Worm (Caenorhabditis elegans): ENCODE measurements around the gene iff-1.

The iff-1 gene

ce11 chrIII:9745333-9745897, 1.6 kb downstream of the iff-1 start:
- no peak for TF ChIP-seq rpc-1 (optimal IDR thresholded peaks at IDR 0.05)
- no peak for TF ChIP-seq rpc-1 (tag; optimal IDR thresholded peaks at IDR 0.05)
- no peak for TF ChIP-seq mes-4 (tag; optimal IDR thresholded peaks at IDR 0.05)
- TF ChIP-seq mxl-1 (tag; optimal IDR thresholded peaks at IDR 0.05), result no peak
- no peak for TF ChIP-seq ZK185.1 (tag; optimal IDR thresholded peaks at IDR 0.05; ENCODE audit: poor library complexity, severe bottlenecking)
- TF ChIP-seq lsy-27 (tag; optimal IDR thresholded peaks at IDR 0.05; ENCODE audit: borderline replicate concordance, insufficient read depth), result no peak
- no peak for TF ChIP-seq nhr-120 (GFP tag; IDR thresholded peaks at IDR 0.05)
- TF ChIP-seq lin-40 (tag; optimal IDR thresholded peaks at IDR 0.05), result no peak
- TF ChIP-seq ceh-91 (GFP tag; IDR thresholded peaks at IDR 0.05), result no peak
- TF ChIP-seq madf-3 (GFP tag; IDR thresholded peaks at IDR 0.05), result 0 out of 2 replicates have a peak, but pooled peaks have one; percentile 10
- TF ChIP-seq snpc-3.4 (tag; optimal IDR thresholded peaks at IDR 0.05), result no peak
- TF ChIP-seq F23B12.7 (tag; optimal IDR thresholded peaks at IDR 0.05; ENCODE audit: insufficient read depth), result no peak
- no peak for TF ChIP-seq egl-44 (GFP tag; IDR thresholded peaks at IDR 0.05)
- TF ChIP-seq ets-4 (GFP tag; optimal IDR thresholded peaks at IDR 0.05), result no peak
- TF ChIP-seq chd-7 (tag; optimal IDR thresholded peaks at IDR 0.05), result no peak
- peak; percentile 3 for TF ChIP-seq tbp1 (GFP tag; optimal IDR thresholded peaks at IDR 0.05)
- TF ChIP-seq F37B4.10 (GFP tag; IDR thresholded peaks at IDR 0.05), result no peak
- no peak for TF ChIP-seq lin-26 (GFP tag; IDR thresholded peaks at IDR 0.05)
- no peak for TF ChIP-seq zim-3 (tag; optimal IDR thresholded peaks at IDR 0.05)
- no peak for TF ChIP-seq ceh-27 (GFP tag; optimal IDR thresholded peaks at IDR 0.05)
- TF ChIP-seq Y67H2A.10 (GFP tag; conservative IDR thresholded peaks at IDR 0.05), result no peak
- no peak for TF ChIP-seq Y56A3A.18 (GFP tag; IDR thresholded peaks at IDR 0.05)
- no peak for TF ChIP-seq unc-130 (GFP tag; optimal IDR thresholded peaks at IDR 0.05)
- TF ChIP-seq gei-17 (GFP tag; optimal IDR thresholded peaks at IDR 0.05), result no peak
- no peak for TF ChIP-seq hlh-26 (GFP tag; conservative IDR thresholded peaks at IDR 0.05)
- no peak for TF ChIP-seq F57C9.4 (tag; optimal IDR thresholded peaks at IDR 0.05)
- TF ChIP-seq attf-6 (GFP tag; IDR thresholded peaks at IDR 0.05), result no peak; the same call in 1 of the 2 replicates
- no peak for TF ChIP-seq tlf-1 (GFP tag; optimal IDR thresholded peaks at IDR 0.05)
- TF ChIP-seq nfyb-1 (GFP tag; IDR thresholded peaks at IDR 0.05), result no peak
- no peak for TF ChIP-seq K12H6.12 (tag; optimal IDR thresholded peaks at IDR 0.05)
- no peak for TF ChIP-seq ztf-22 (GFP tag; optimal IDR thresholded peaks at IDR 0.05)
- no peak for TF ChIP-seq lag-1 (GFP tag; IDR thresholded peaks at IDR 0.05)
- TF ChIP-seq aptf-2 (GFP tag; conservative IDR thresholded peaks at IDR 0.05), result no peak
- no peak for TF ChIP-seq unc-62 (GFP tag; optimal IDR thresholded peaks at IDR 0.05)
- TF ChIP-seq dpl-1 (GFP tag; optimal IDR thresholded peaks at IDR 0.05), result no peak
- TF ChIP-seq sptf-2 (GFP tag; optimal IDR thresholded peaks at IDR 0.05), result no peak
- no peak for TF ChIP-seq let-607 (tag; optimal IDR thresholded peaks at IDR 0.05)
- no peak for TF ChIP-seq attf-5 (GFP tag; optimal IDR thresholded peaks at IDR 0.05)
- TF ChIP-seq nfya-2 (GFP tag; IDR thresholded peaks at IDR 0.05), result no peak
- peak; percentile 7 for TF ChIP-seq lsl-1 (GFP tag; optimal IDR thresholded peaks at IDR 0.05)
- TF ChIP-seq K11D2.4 (GFP tag; IDR thresholded peaks at IDR 0.05), result 0 out of 2 replicates have a peak, but pooled peaks have one; percentile 27
- 0 out of 2 replicates have a peak, but pooled peaks have one; percentile 29 for TF ChIP-seq D2030.7 (GFP tag; IDR thresholded peaks at IDR 0.05)
- TF ChIP-seq F33H1.4 (GFP tag; IDR thresholded peaks at IDR 0.05), result no peak
- TF ChIP-seq F39B2.1 (GFP tag; IDR thresholded peaks at IDR 0.05), result no peak; the same call in 1 of the 2 replicates
- TF ChIP-seq ekl-4 (GFP tag; IDR thresholded peaks at IDR 0.05), result 0 out of 2 replicates have a peak, but pooled peaks have one; percentile 54
- no peak for TF ChIP-seq mel-28 (tag; optimal IDR thresholded peaks at IDR 0.05; ENCODE audit: borderline replicate concordance)
- peak; percentile 59 for TF ChIP-seq madf-6 (GFP tag; IDR thresholded peaks at IDR 0.05)
- TF ChIP-seq snpc-1.1 (tag; optimal IDR thresholded peaks at IDR 0.05; ENCODE audit: insufficient read depth), result no peak

All from whole organism, young adult.